Fruit fly (Drosophila melanogaster): ENCODE data around the gene CG33271.

DNA sequence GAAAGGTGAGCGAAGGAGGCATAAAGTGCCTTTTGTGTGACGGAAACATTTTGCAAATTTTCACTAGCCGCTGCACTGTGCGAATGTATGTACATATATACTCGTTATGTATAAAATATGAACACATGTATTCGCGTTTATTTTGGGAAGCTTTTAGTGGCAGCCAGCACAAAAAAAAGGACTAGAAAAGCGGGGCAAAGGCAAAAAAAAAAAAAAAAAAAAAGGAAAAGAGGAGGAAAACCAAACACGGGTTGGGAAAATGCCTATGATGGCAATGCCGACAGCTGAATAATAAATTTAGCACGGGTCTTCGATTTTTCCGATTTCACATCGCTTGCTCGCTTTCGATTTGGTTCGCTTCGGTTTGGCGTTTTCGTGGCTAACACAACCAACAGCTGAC, 27.9 kb downstream of the CG33271 start:
- TF ChIP-seq CG12299 (tag; optimal IDR thresholded peaks at IDR 0.05) = no peak
- TF ChIP-seq NC2β (GFP tag; optimal IDR thresholded peaks at IDR 0.05) = no peak
- TF ChIP-seq vfl (GFP tag; optimal IDR thresholded peaks at IDR 0.05) = no peak
- TF ChIP-seq CG6765 (GFP tag; optimal IDR thresholded peaks at IDR 0.05) = no peak
- TF ChIP-seq sima (GFP tag; optimal IDR thresholded peaks at IDR 0.05) = no peak
- no peak for TF ChIP-seq tio (GFP tag; optimal IDR thresholded peaks at IDR 0.05)
- TF ChIP-seq CG31224 (GFP tag; IDR thresholded peaks at IDR 0.05) = no peak
- no peak for TF ChIP-seq CG10209 (GFP tag; optimal IDR thresholded peaks at IDR 0.05)
- TF ChIP-seq zfh1 (GFP tag; IDR thresholded peaks at IDR 0.05) = no peak
- TF ChIP-seq CG13424 (tag; optimal IDR thresholded peaks at IDR 0.05) = no peak
- no peak for TF ChIP-seq ems (GFP tag; optimal IDR thresholded peaks at IDR 0.05)
- TF ChIP-seq CG6683 (GFP tag; optimal IDR thresholded peaks at IDR 0.05) = no peak
- no peak for TF ChIP-seq CG6654 (GFP tag; optimal IDR thresholded peaks at IDR 0.05)

Measured in whole organism, embryonic.